Fruit fly (Drosophila melanogaster) whole organism, embryonic: ENCODE data around the gene sesB.
A peak's percentile ranks its signal among the peaks of the same experiment; 100 is the strongest.

Experiments used
- BEAF-32 ChIP-seq: fragments of 200-800 bp; sonication (Bioruptor generic); optimal IDR thresholded peaks from 3 replicates; lab custom pipeline; 2017; ENCODE audit warnings: missing biosample characterization, missing genetic modification characterization, mild to moderate bottlenecking, moderate library complexity, missing genetic modification reagents
- BtbVII ChIP-seq: fragments of 200-800 bp; sonication (Bioruptor generic); optimal IDR thresholded peaks from 3 replicates; lab custom pipeline; 2017; ENCODE audit warnings: missing biosample characterization, mild to moderate bottlenecking, missing genetic modification characterization
- CG10209 ChIP-seq: fragments of 200-800 bp; sonication (Bioruptor generic); optimal IDR thresholded peaks from 3 replicates; lab custom pipeline; 2017; ENCODE audit warnings: missing biosample characterization, mild to moderate bottlenecking, missing genetic modification characterization, missing genetic modification reagents
- CG10431 ChIP-seq: fragments of 200-800 bp; sonication (Bioruptor generic); optimal IDR thresholded peaks from 3 replicates; lab custom pipeline; 2018; ENCODE audit warnings: missing biosample characterization, mild to moderate bottlenecking, missing genetic modification characterization
- CG11456 ChIP-seq: fragments of 200-800 bp; sonication (Bioruptor generic); IDR thresholded peaks from 3 replicates; pipeline ENCODE4 v1.3.6; 2022; ENCODE audit warnings: missing biosample characterization, missing genetic modification characterization
- CG12744 ChIP-seq: fragments of 200-800 bp; sonication (Bioruptor generic); optimal IDR thresholded peaks from 2 replicates; lab custom pipeline; 2016; ENCODE audit warnings: missing biosample characterization, missing genetic modification characterization
- CG14860 ChIP-seq: fragments of 200-800 bp; sonication (Bioruptor generic); IDR thresholded peaks from 3 replicates; pipeline ENCODE4 v1.3.6; 2022; ENCODE audit warnings: missing biosample characterization, missing genetic modification characterization; ENCODE audit not compliant: partially characterized antibody
- CG17829 ChIP-seq: fragments of 200-800 bp; optimal IDR thresholded peaks from 2 replicates; lab custom pipeline; 2019; ENCODE audit warnings: missing biosample characterization, mild to moderate bottlenecking, missing genetic modification characterization, moderate library complexity
- CG18599 ChIP-seq: fragments of 200-800 bp; sonication (Bioruptor generic); optimal IDR thresholded peaks from 3 replicates; lab custom pipeline; 2017; ENCODE audit warnings: missing biosample characterization, missing genetic modification characterization, mild to moderate bottlenecking, moderate library complexity, missing genetic modification reagents
- CG2202 ChIP-seq: fragments of 200-800 bp; sonication (Bioruptor generic); optimal IDR thresholded peaks from 2 replicates; lab custom pipeline; 2018; ENCODE audit warnings: missing biosample characterization, mild to moderate bottlenecking, missing genetic modification characterization
- CG2678 ChIP-seq: fragments of 200-800 bp; sonication (Bioruptor generic); optimal IDR thresholded peaks from 3 replicates; lab custom pipeline; 2019; ENCODE audit warnings: missing biosample characterization, mild to moderate bottlenecking, missing genetic modification characterization, moderate library complexity
- CG3065 ChIP-seq: fragments of 200-800 bp; sonication (Bioruptor generic); optimal IDR thresholded peaks from 2 replicates; lab custom pipeline; 2016; ENCODE audit warnings: missing biosample characterization, missing genetic modification characterization
- CG31365 ChIP-seq: fragments of 200-800 bp; sonication (Bioruptor generic); optimal IDR thresholded peaks from 2 replicates; lab custom pipeline; 2018; ENCODE audit warnings: missing biosample characterization, mild to moderate bottlenecking, missing genetic modification characterization
- CG32767 ChIP-seq: fragments of 200-800 bp; sonication (Bioruptor generic); IDR thresholded peaks from 2 replicates; pipeline ENCODE4 v1.3.6; 2022; ENCODE audit warnings: missing biosample characterization, missing genetic modification characterization
- CG4360 ChIP-seq: fragments of 200-800 bp; sonication (Bioruptor generic); IDR thresholded peaks from 2 replicates; pipeline ENCODE4 v1.3.6; 2022; ENCODE audit warnings: missing biosample characterization, missing genetic modification characterization
- CG4404 ChIP-seq: fragments of 200-800 bp; sonication (Bioruptor generic); IDR thresholded peaks from 2 replicates; pipeline ENCODE4 v1.3.6; 2022; ENCODE audit warnings: missing biosample characterization, missing genetic modification characterization
- CG8089 ChIP-seq: fragments of 200-800 bp; sonication (Bioruptor generic); optimal IDR thresholded peaks from 3 replicates; lab custom pipeline; 2016; ENCODE audit warnings: missing biosample characterization, missing genetic modification characterization
- CG9876 ChIP-seq: fragments of 200-800 bp; sonication (Bioruptor generic); optimal IDR thresholded peaks from 2 replicates; lab custom pipeline; 2016; ENCODE audit warnings: missing biosample characterization, missing genetic modification characterization
- CHES-1-like ChIP-seq: fragments of 200-800 bp; sonication (Bioruptor generic); optimal IDR thresholded peaks from 2 replicates; lab custom pipeline; 2016; ENCODE audit warnings: missing biosample characterization, missing genetic modification characterization
- CkIIα-i1 ChIP-seq: fragments of 200-800 bp; sonication (Bioruptor generic); IDR thresholded peaks from 2 replicates; pipeline ENCODE4 v1.3.6; 2022; ENCODE audit warnings: missing biosample characterization, missing genetic modification characterization
- D19A ChIP-seq: fragments of 200-800 bp; optimal IDR thresholded peaks from 3 replicates; lab custom pipeline; 2019; ENCODE audit warnings: missing biosample characterization, mild to moderate bottlenecking, missing genetic modification characterization, moderate library complexity
- Dip2 ChIP-seq: fragments of 200-800 bp; sonication (Bioruptor generic); IDR thresholded peaks from 2 replicates; pipeline ENCODE4 v1.3.6; 2022; ENCODE audit warnings: missing biosample characterization, missing genetic modification characterization
- Elba2 ChIP-seq: fragments of 200-800 bp; sonication (Bioruptor generic); optimal IDR thresholded peaks from 3 replicates; lab custom pipeline; 2016; ENCODE audit warnings: missing biosample characterization, missing genetic modification characterization
- H2.0 ChIP-seq: fragments of 200-800 bp; sonication (Bioruptor generic); IDR thresholded peaks from 2 replicates; pipeline ENCODE4 v1.3.6; 2022; ENCODE audit warnings: missing biosample characterization, missing genetic modification characterization
- Hr39 ChIP-seq: fragments of >200 bp; optimal IDR thresholded peaks from 2 replicates; lab custom pipeline; 2017
- Myb ChIP-seq: fragments of 200-800 bp; sonication (Bioruptor generic); optimal IDR thresholded peaks from 2 replicates; lab custom pipeline; 2016; ENCODE audit warnings: missing biosample characterization, missing genetic modification characterization
- Spps ChIP-seq: fragments of 200-800 bp; sonication (Bioruptor generic); optimal IDR thresholded peaks from 2 replicates; lab custom pipeline; 2018; ENCODE audit warnings: missing biosample characterization, mild to moderate bottlenecking, missing genetic modification characterization
- Taf1 ChIP-seq: fragments of 200-800 bp; sonication (Bioruptor generic); IDR thresholded peaks from 2 replicates; pipeline ENCODE4 v1.3.6; 2022; ENCODE audit warnings: missing biosample characterization, missing genetic modification characterization
- Vsx1 ChIP-seq: fragments of 200-800 bp; sonication (Bioruptor generic); optimal IDR thresholded peaks from 2 replicates; lab custom pipeline; 2017; ENCODE audit warnings: missing biosample characterization, mild to moderate bottlenecking, missing genetic modification characterization, missing genetic modification reagents
- ac ChIP-seq: fragments of 200-800 bp; sonication (Bioruptor generic); optimal IDR thresholded peaks from 3 replicates; lab custom pipeline; 2017; ENCODE audit warnings: missing biosample characterization, mild to moderate bottlenecking, missing genetic modification characterization
- ara ChIP-seq: fragments of 200-800 bp; sonication (Bioruptor generic); IDR thresholded peaks from 2 replicates; pipeline ENCODE4 v1.3.6; 2022; ENCODE audit warnings: missing biosample characterization, missing genetic modification characterization
- ase ChIP-seq: fragments of 200-800 bp; sonication (Bioruptor generic); IDR thresholded peaks from 3 replicates; pipeline ENCODE4 v1.3.6; 2022; ENCODE audit warnings: missing biosample characterization, missing genetic modification characterization
- cwo ChIP-seq: fragments of 200-800 bp; sonication (Bioruptor generic); optimal IDR thresholded peaks from 3 replicates; lab custom pipeline; 2017; ENCODE audit warnings: missing biosample characterization, missing genetic modification characterization, mild to moderate bottlenecking, moderate library complexity, missing genetic modification reagents
- emc ChIP-seq: fragments of 200-800 bp; sonication (Bioruptor generic); optimal IDR thresholded peaks from 2 replicates; lab custom pipeline; 2016; ENCODE audit warnings: missing biosample characterization, missing genetic modification characterization
- fd102C ChIP-seq: fragments of 200-800 bp; sonication (Bioruptor generic); optimal IDR thresholded peaks from 2 replicates; lab custom pipeline; 2018; ENCODE audit warnings: missing biosample characterization, mild to moderate bottlenecking, missing genetic modification characterization, moderate library complexity
- fd3F ChIP-seq: fragments of 200-800 bp; sonication (Bioruptor generic); optimal IDR thresholded peaks from 2 replicates; lab custom pipeline; 2018; ENCODE audit warnings: missing biosample characterization, mild to moderate bottlenecking, missing genetic modification characterization, moderate library complexity
- gem ChIP-seq: fragments of 200-800 bp; sonication (Bioruptor generic); optimal IDR thresholded peaks from 2 replicates; lab custom pipeline; 2019; ENCODE audit warnings: missing biosample characterization, mild to moderate bottlenecking, missing genetic modification characterization, moderate library complexity
- grau ChIP-seq: fragments of 200-800 bp; optimal IDR thresholded peaks from 3 replicates; lab custom pipeline; 2019; ENCODE audit warnings: missing biosample characterization, mild to moderate bottlenecking, missing genetic modification characterization, moderate library complexity
- gsb-n ChIP-seq: fragments of 200-800 bp; sonication (Bioruptor generic); optimal IDR thresholded peaks from 3 replicates; lab custom pipeline; 2018; ENCODE audit warnings: missing biosample characterization, mild to moderate bottlenecking, missing genetic modification characterization
- hbn ChIP-seq: fragments of 200-800 bp; sonication (Bioruptor generic); IDR thresholded peaks from 2 replicates; pipeline ENCODE4 v1.3.6; 2022; ENCODE audit warnings: missing biosample characterization, missing genetic modification characterization; ENCODE audit not compliant: partially characterized antibody
- hkb ChIP-seq, 2 experiments: fragments of 200-800 bp in 1 of 2; fragments of >200 bp in 1 of 2; sonication (Bioruptor generic) in 1 of 2; IDR thresholded peaks in 1 of 2; optimal IDR thresholded peaks in 1 of 2; 2 replicates each; pipeline versions ENCODE4 v1.3.6 to Lab custom; 2017 to 2022; ENCODE audit warnings: missing biosample characterization in 1 of 2, missing genetic modification characterization in 1 of 2
- hth ChIP-seq: fragments of >200 bp; optimal IDR thresholded peaks from 2 replicates; lab custom pipeline; 2017; ENCODE audit warnings: inconsistent platforms
- klu ChIP-seq: fragments of 200-800 bp; sonication (Bioruptor generic); IDR thresholded peaks from 2 replicates; pipeline ENCODE4 v1.3.6; 2022; ENCODE audit warnings: missing biosample characterization, missing genetic modification characterization
- lbe ChIP-seq: fragments of 200-800 bp; sonication (Bioruptor generic); optimal IDR thresholded peaks from 2 replicates; lab custom pipeline; 2016; ENCODE audit warnings: missing biosample characterization, mild to moderate bottlenecking, missing genetic modification characterization
- lola ChIP-seq, 3 experiments: fragments of >200 bp in 2 of 3; fragments of 200-800 bp in 1 of 3; sonication (Bioruptor generic) in 1 of 3; optimal IDR thresholded peaks; 2 replicates each; lab custom pipeline; 2017 to 2019; ENCODE audit warnings: missing biosample characterization in 3 of 3, missing genetic modification characterization in 3 of 3, mild to moderate bottlenecking in 1 of 3, moderate library complexity in 1 of 3
- sc ChIP-seq, 3 experiments: fragments of >200 bp in 2 of 3; fragments of 200-800 bp in 1 of 3; sonication (Bioruptor generic) in 1 of 3; optimal IDR thresholded peaks; 2 replicates in 2 of 3; 3 replicates in 1 of 3; lab custom pipeline; 2017; ENCODE audit warnings: mild to moderate bottlenecking in 1 of 3, missing biosample characterization in 1 of 3, missing genetic modification characterization in 1 of 3, missing genetic modification reagents in 1 of 3
- shn ChIP-seq: fragments of 200-800 bp; sonication (Bioruptor generic); optimal IDR thresholded peaks from 3 replicates; lab custom pipeline; 2016; ENCODE audit warnings: missing biosample characterization, missing genetic modification characterization
- sim ChIP-seq: fragments of 200-800 bp; sonication (Bioruptor generic); IDR thresholded peaks from 2 replicates; pipeline ENCODE4 v1.3.6; 2022; ENCODE audit warnings: missing biosample characterization, missing genetic modification characterization
- sob ChIP-seq: fragments of 200-800 bp; sonication (Bioruptor generic); IDR thresholded peaks from 2 replicates; pipeline ENCODE4 v1.3.6; 2022; ENCODE audit warnings: missing biosample characterization, missing genetic modification characterization
- tx ChIP-seq: fragments of 200-800 bp; sonication (Bioruptor generic); optimal IDR thresholded peaks from 2 replicates; lab custom pipeline; 2016; ENCODE audit warnings: missing biosample characterization, missing genetic modification characterization

Gene sesB

dm6 chrX:10832369-10832768, 45.6 kb upstream of the sesB start (continued):
- TF ChIP-seq BEAF-32 (GFP tag; lab: Kevin White, UChicago) (no peak), CG10209 (GFP tag; lab: Kevin White, UChicago) (peak; percentile 57), grau (tag; lab: Kevin White, UChicago) (peak; percentile 69), Myb (GFP tag; lab: Kevin White, UChicago) (peak; percentile 89), BtbVII (peak; percentile 22), CG11456 (GFP tag; lab: Robert Waterston, UW) (peak; percentile 95), hth (lab: Kevin White, UChicago) (no peak), CkIIα-i1 (GFP tag; lab: Robert Waterston, UW) (no peak), shn (GFP tag; lab: Kevin White, UChicago) (peak; percentile 47), ac (no peak), Vsx1 (GFP tag; lab: Kevin White, UChicago) (no peak), CG14860 (no peak), Dip2 (GFP tag; lab: Robert Waterston, UW) (no peak), fd3F (GFP tag; lab: Kevin White, UChicago) (peak; percentile 36), H2.0 (no peak; the same call in 1 of the 2 replicates), CG2202 (tag; lab: Kevin White, UChicago) (no peak), klu (no peak), fd102C (GFP tag; lab: Kevin White, UChicago) (peak; percentile 4), CG2678 (tag; lab: Kevin White, UChicago) (no peak), cwo (GFP tag; lab: Kevin White, UChicago) (no peak), CG9876 (peak; percentile 62), Elba2 (GFP tag; lab: Kevin White, UChicago) (no peak), hkb (optimal IDR thresholded peaks at IDR 0.05; lab: Kevin White, UChicago) (no peak), hkb (GFP tag; IDR thresholded peaks at IDR 0.05; lab: Robert Waterston, UW) (peak; percentile 12; the same call in 1 of the 2 replicates), CG10431 (GFP tag; lab: Kevin White, UChicago) (peak; percentile 10), sc (optimal IDR thresholded peaks at IDR 0.05; lab: Kevin White, UChicago) (no peak), sc (GFP tag; optimal IDR thresholded peaks at IDR 0.05; lab: Kevin White, UChicago) (no peak), CHES-1-like (GFP tag; lab: Kevin White, UChicago) (peak; percentile 32), tx (no peak), CG12744 (GFP tag; lab: Kevin White, UChicago) (peak; percentile 46), CG32767 (GFP tag; lab: Robert Waterston, UW) (no peak), sob (GFP tag; lab: Robert Waterston, UW) (peak; percentile 68; the same call in 1 of the 2 replicates), Taf1 (GFP tag; lab: Robert Waterston, UW) (no peak), CG4360 (GFP tag; lab: Robert Waterston, UW) (no peak), CG8089 (GFP tag; lab: Kevin White, UChicago) (peak; percentile 51), CG17829 (peak; percentile 70), CG18599 (GFP tag; lab: Kevin White, UChicago) (peak; percentile 27), CG31365 (tag; lab: Kevin White, UChicago) (peak; percentile 40), emc (GFP tag; lab: Kevin White, UChicago) (peak; percentile 1), CG3065 (peak; percentile 40), hbn (GFP tag; lab: Robert Waterston, UW) (no peak), Hr39 (lab: Kevin White, UChicago) (no peak), lbe (GFP tag; lab: Kevin White, UChicago) (no peak), ara (GFP tag; lab: Robert Waterston, UW) (no peak), lola (GFP tag; optimal IDR thresholded peaks at IDR 0.05; lab: Kevin White, UChicago) (peak in 1 of 3 experiments; percentile 28), gem (tag; lab: Kevin White, UChicago) (peak; percentile 68), Spps (tag; lab: Kevin White, UChicago) (no peak), ase (GFP tag; lab: Robert Waterston, UW) (peak; percentile 77; the same call in 2 of the 3 replicates), D19A (no peak), gsb-n (tag; lab: Kevin White, UChicago) (peak; percentile 31), CG4404 (GFP tag; lab: Robert Waterston, UW) (no peak), sim (GFP tag; lab: Robert Waterston, UW) (no peak)
